Worm (Caenorhabditis elegans): Measurements from ENCODE around the gene Y54G11A.14.
A peak's percentile ranks its signal among the peaks of the same experiment; 100 is the strongest.

The Y54G11A.14 gene

DNA sequence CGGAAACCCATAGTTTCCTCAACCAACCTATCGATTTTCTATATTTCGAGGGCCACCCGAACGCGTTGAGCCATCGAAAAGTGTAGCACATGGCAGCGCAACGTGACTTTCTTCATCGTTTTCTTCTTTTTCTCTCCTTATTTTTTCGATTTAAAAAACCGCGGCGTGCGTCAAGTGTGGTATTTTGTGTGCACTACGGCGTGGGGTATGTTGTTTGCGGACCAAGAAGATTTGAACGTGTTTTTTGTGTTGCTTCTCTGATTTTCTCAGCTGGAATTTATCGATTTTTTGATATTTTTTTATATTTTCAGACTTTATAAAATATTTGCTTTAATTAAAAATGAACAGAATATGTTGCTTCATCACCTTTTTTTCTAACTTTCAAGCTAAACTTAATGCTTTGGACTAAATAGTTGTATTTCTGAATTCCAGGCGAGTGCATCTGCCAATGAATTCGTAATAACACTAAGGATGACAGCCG lies 40.0 kb downstream of the Y54G11A.14 start, which contains the start of the genes agl-1 and pfs-2:
Gene agl-1 (minus strand): TSS at position 178 of the 481 bp plus-strand sequence.
Gene pfs-2 (plus strand): TSS at position 431 of the 481 bp plus-strand sequence.
- TF ChIP-seq unc-98 (GFP tag; IDR thresholded peaks at IDR 0.05) (no peak), pax-3 (tag; optimal IDR thresholded peaks at IDR 0.05) (no peak), ceh-90 (tag; optimal IDR thresholded peaks at IDR 0.05) (no peak), ceh-82 (tag; optimal IDR thresholded peaks at IDR 0.05) (peak; percentile 43 to 81 (median 65)), sptf-1 (tag; optimal IDR thresholded peaks at IDR 0.05) (no peak), ces-1 (GFP tag; optimal IDR thresholded peaks at IDR 0.05) (no peak), nhr-85 (tag) (peak; percentile 9), fkh-4 (tag; optimal IDR thresholded peaks at IDR 0.05; ENCODE audit: borderline replicate concordance) (no peak), elt-2 (tag; optimal IDR thresholded peaks at IDR 0.05) (no peak), efl-1 (optimal IDR thresholded peaks at IDR 0.05) (peak; percentile 77 to 94), efl-1 (GFP tag; optimal IDR thresholded peaks at IDR 0.05 in 1 of 2) (peak; percentile 91 to 99), Y116A8C.19 (tag; optimal IDR thresholded peaks at IDR 0.05; ENCODE audit: borderline replicate concordance) (no peak), pag-3 (tag; optimal IDR thresholded peaks at IDR 0.05; ENCODE audit: borderline replicate concordance, insufficient read depth) (no peak), sox-4 (tag; optimal IDR thresholded peaks at IDR 0.05) (no peak), ets-5 (GFP tag; IDR thresholded peaks at IDR 0.05) (no peak), swsn-7 (tag; optimal IDR thresholded peaks at IDR 0.05) (peak; percentile 69), nhr-11 (tag; optimal IDR thresholded peaks at IDR 0.05) (peak; percentile 19), lin-39 (tag; optimal IDR thresholded peaks at IDR 0.05) (no peak), lin-15B (tag; optimal IDR thresholded peaks at IDR 0.05) (peak; percentile 69), fos-1 (tag; optimal IDR thresholded peaks at IDR 0.05) (peak; percentile 7), lin-13 (GFP tag; optimal IDR thresholded peaks at IDR 0.05) (peak; percentile 30), egl-27 (tag; optimal IDR thresholded peaks at IDR 0.05) (no peak), nhr-76 (tag; optimal IDR thresholded peaks at IDR 0.05) (no peak), ztf-11 (tag; optimal IDR thresholded peaks at IDR 0.05) (peak in 1 of 2 experiments; percentile 26), nhr-84 (tag; optimal IDR thresholded peaks at IDR 0.05) (no peak), mab-9 (GFP tag; IDR thresholded peaks at IDR 0.05) (no peak; the same call in 1 of the 2 replicates), lin-35 (GFP tag; optimal IDR thresholded peaks at IDR 0.05) (peak; percentile 89 to 96), nhr-28 (tag; optimal IDR thresholded peaks at IDR 0.05) (no peak), nhr-19 (GFP tag; conservative IDR thresholded peaks at IDR 0.05) (peak; percentile 71), C04F5.9 (tag; optimal IDR thresholded peaks at IDR 0.05) (peak; percentile 3), zip-4 (GFP tag; optimal IDR thresholded peaks at IDR 0.05) (no peak), unc-62 (GFP tag; optimal IDR thresholded peaks at IDR 0.05) (no peak), tbx-2 (tag; optimal IDR thresholded peaks at IDR 0.05) (peak; percentile 69), mef-2 (tag; optimal IDR thresholded peaks at IDR 0.05) (no peak), F16B12.6 (tag; optimal IDR thresholded peaks at IDR 0.05) (peak; percentile 97), hpl-2 (GFP tag; optimal IDR thresholded peaks at IDR 0.05) (no peak), dpl-1 (GFP tag; optimal IDR thresholded peaks at IDR 0.05) (peak; percentile 88 to 92 (median 92)), snu-23 (GFP tag; optimal IDR thresholded peaks at IDR 0.05) (peak; percentile 80), nhr-20 (tag; optimal IDR thresholded peaks at IDR 0.05) (peak; percentile 56), unc-130 (tag; optimal IDR thresholded peaks at IDR 0.05) (peak; percentile 60), unc-30 (tag; optimal IDR thresholded peaks at IDR 0.05) (no peak), hlh-17 (GFP tag; optimal IDR thresholded peaks at IDR 0.05; ENCODE audit: borderline replicate concordance) (no peak), snpc-4 (tag; optimal IDR thresholded peaks at IDR 0.05) (peak; percentile 56), lsy-2 (tag; optimal IDR thresholded peaks at IDR 0.05) (peak; percentile 91 to 94), egl-13 (tag; optimal IDR thresholded peaks at IDR 0.05) (peak; percentile 54), mdl-1 (tag; optimal IDR thresholded peaks at IDR 0.05) (peak in 1 of 2 experiments; percentile 84), nhr-77 (tag; optimal IDR thresholded peaks at IDR 0.05) (peak; percentile 73), jun-1 (tag; optimal IDR thresholded peaks at IDR 0.05) (peak; percentile 33), pqm-1 (tag; optimal IDR thresholded peaks at IDR 0.05) (no peak), ama-1 (optimal IDR thresholded peaks at IDR 0.05) (no peak), C34B4.2 (tag; optimal IDR thresholded peaks at IDR 0.05) (no peak), xbp-1 (tag; optimal IDR thresholded peaks at IDR 0.05) (peak; percentile 66), ceh-88 (GFP tag; IDR thresholded peaks at IDR 0.05) (no peak), ztf-4 (tag; optimal IDR thresholded peaks at IDR 0.05) (peak; percentile 16)
